Worm (Caenorhabditis elegans) whole organism, L1 larva: ENCODE results near the gene flap-1.
A peak's percentile ranks its signal among the peaks of the same experiment; 100 is the strongest.

ENCODE experiments used
- C04F5.9 ChIP-seq: sonication (generic microtip); optimal IDR thresholded peaks from 2 replicates; lab custom pipeline; 2016; ENCODE audit warnings: missing genetic modification characterization, missing compliant biosample characterization
- Y116A8C.19 ChIP-seq: sonication (generic microtip); optimal IDR thresholded peaks from 2 replicates; lab custom pipeline; 2016; ENCODE audit warnings: missing compliant biosample characterization, missing genetic modification characterization, borderline replicate concordance
- alr-1 ChIP-seq: fragments of 200-800 bp; sonication (Bioruptor generic); optimal IDR thresholded peaks from 2 replicates; lab custom pipeline; 2018; ENCODE audit warnings: borderline replicate concordance, mild to moderate bottlenecking, missing genetic modification characterization, missing compliant biosample characterization
- aly-2 ChIP-seq: fragments of 150-350 bp; optimal IDR thresholded peaks from 2 replicates; lab custom pipeline; 2014; ENCODE audit warnings: missing biosample characterization, missing genetic modification characterization
- ceh-8 ChIP-seq: fragments of 200-800 bp; sonication (Bioruptor generic); optimal IDR thresholded peaks from 2 replicates; lab custom pipeline; 2018; ENCODE audit warnings: mild to moderate bottlenecking, missing genetic modification characterization, moderate library complexity, missing compliant biosample characterization
- ceh-82 ChIP-seq, 3 experiments: fragments of 150-350 bp in 1 of 3; sonication (generic microtip) in 2 of 3; optimal IDR thresholded peaks; 2 replicates each; lab custom pipeline; 2014 to 2017; ENCODE audit warnings: missing biosample characterization in 3 of 3, missing genetic modification characterization in 3 of 3
- ces-1 ChIP-seq: fragments of 150-350 bp; optimal IDR thresholded peaks from 2 replicates; lab custom pipeline; 2014; ENCODE audit warnings: missing biosample characterization, missing genetic modification reagents, missing genetic modification characterization
- dpl-1 ChIP-seq, 3 experiments: fragments of 150-350 bp in 2 of 3; sonication (generic microtip) in 1 of 3; optimal IDR thresholded peaks; 2 replicates each; lab custom pipeline; 2014 to 2017; ENCODE audit warnings: missing biosample characterization in 3 of 3, missing genetic modification characterization in 3 of 3, missing genetic modification reagents in 3 of 3
- dsc-1 ChIP-seq: sonication (generic microtip); optimal IDR thresholded peaks from 2 replicates; lab custom pipeline; 2016; ENCODE audit warnings: mild to moderate bottlenecking, missing genetic modification characterization, missing compliant biosample characterization
- efl-3 ChIP-seq: fragments of 200-800 bp; sonication (Bioruptor generic); optimal IDR thresholded peaks from 2 replicates; lab custom pipeline; 2018; ENCODE audit warnings: mild to moderate bottlenecking, missing genetic modification characterization, missing compliant biosample characterization
- egl-13 ChIP-seq: sonication (generic microtip); optimal IDR thresholded peaks from 2 replicates; lab custom pipeline; 2016; ENCODE audit warnings: missing genotype, missing genetic modification reagents, missing genetic modification characterization, missing compliant biosample characterization
- elt-2 ChIP-seq: sonication (generic microtip); optimal IDR thresholded peaks from 2 replicates; lab custom pipeline; 2016; ENCODE audit warnings: missing genetic modification characterization, mild to moderate bottlenecking, inconsistent platforms, missing compliant biosample characterization, missing genetic modification reagents
- elt-3 ChIP-seq, 6 experiments: fragments of 150-350 bp in 1 of 6; sonication (generic microtip); optimal IDR thresholded peaks; 2 replicates each; lab custom pipeline; 2017 to 2018; ENCODE audit warnings: missing biosample characterization in 6 of 6, missing genetic modification characterization in 6 of 6, inconsistent platforms in 1 of 6
- ets-5 ChIP-seq: fragments of 200-800 bp; sonication (Bioruptor generic); IDR thresholded peaks from 2 replicates; pipeline ENCODE4 v1.3.6; 2022; ENCODE audit warnings: missing genetic modification characterization, missing compliant biosample characterization
- fkh-8 ChIP-seq: sonication (generic microtip); optimal IDR thresholded peaks from 2 replicates; lab custom pipeline; 2016; ENCODE audit warnings: mild to moderate bottlenecking, missing genetic modification characterization, missing compliant biosample characterization
- hpl-2 ChIP-seq: fragments of 150-350 bp; optimal IDR thresholded peaks from 2 replicates; lab custom pipeline; 2014; ENCODE audit warnings: missing biosample characterization, missing genetic modification reagents, missing genetic modification characterization
- irx-1 ChIP-seq: sonication (generic microtip); optimal IDR thresholded peaks from 2 replicates; lab custom pipeline; 2016; ENCODE audit warnings: missing genetic modification characterization, missing compliant biosample characterization
- isw-1 ChIP-seq: fragments of 200-800 bp; sonication (Bioruptor generic); IDR thresholded peaks from 2 replicates; pipeline ENCODE4 v1.3.6; 2022; ENCODE audit warnings: missing genetic modification characterization, missing compliant biosample characterization
- jun-1 ChIP-seq: fragments of 150-350 bp; optimal IDR thresholded peaks from 2 replicates; lab custom pipeline; 2014; ENCODE audit warnings: missing biosample characterization, missing genetic modification reagents, missing genetic modification characterization
- lin-13 ChIP-seq: fragments of 150-350 bp; optimal IDR thresholded peaks from 2 replicates; lab custom pipeline; 2014; ENCODE audit warnings: missing biosample characterization, missing genetic modification reagents, missing genetic modification characterization
- lin-35 ChIP-seq, 2 experiments: fragments of 150-350 bp; optimal IDR thresholded peaks; 2 replicates each; lab custom pipeline; 2014; ENCODE audit warnings: missing biosample characterization in 2 of 2, missing genetic modification characterization in 2 of 2, missing genetic modification reagents in 2 of 2
- lin-39 ChIP-seq: fragments of 150-350 bp; optimal IDR thresholded peaks from 2 replicates; lab custom pipeline; 2014; ENCODE audit warnings: missing biosample characterization, missing genetic modification reagents, missing genetic modification characterization
- lsy-2 ChIP-seq, 2 experiments: fragments of 150-350 bp; optimal IDR thresholded peaks; 2 replicates each; lab custom pipeline; 2014; ENCODE audit warnings: missing biosample characterization in 2 of 2, missing genetic modification characterization in 2 of 2
- mdl-1 ChIP-seq, 2 experiments: fragments of 150-350 bp; optimal IDR thresholded peaks; 2 replicates each; lab custom pipeline; 2014 to 2017; ENCODE audit warnings: missing biosample characterization in 2 of 2, missing genetic modification characterization in 2 of 2, inconsistent platforms in 1 of 2
- mef-2 ChIP-seq: fragments of 150-350 bp; optimal IDR thresholded peaks from 2 replicates; lab custom pipeline; 2014; ENCODE audit warnings: missing biosample characterization, missing genetic modification characterization
- mep-1 ChIP-seq: fragments of 150-350 bp; optimal IDR thresholded peaks from 2 replicates; lab custom pipeline; 2014; ENCODE audit warnings: missing biosample characterization, missing genetic modification characterization
- nhr-12 ChIP-seq: sonication (generic microtip); optimal IDR thresholded peaks from 2 replicates; lab custom pipeline; 2017; ENCODE audit warnings: missing biosample characterization, missing genetic modification characterization
- nhr-19 ChIP-seq: fragments of 200-800 bp; sonication (Bioruptor generic); conservative IDR thresholded peaks from 2 replicates; pipeline ENCODE4 v1.3.6; 2022; ENCODE audit warnings: missing genetic modification characterization, missing compliant biosample characterization
- nhr-20 ChIP-seq: sonication (generic microtip); optimal IDR thresholded peaks from 2 replicates; lab custom pipeline; 2016; ENCODE audit warnings: mild to moderate bottlenecking, missing genetic modification characterization, missing compliant biosample characterization
- nhr-28 ChIP-seq: fragments of 150-350 bp; optimal IDR thresholded peaks from 2 replicates; lab custom pipeline; 2014; ENCODE audit warnings: missing biosample characterization, missing genetic modification characterization
- nhr-47 ChIP-seq: sonication (generic microtip); optimal IDR thresholded peaks from 2 replicates; lab custom pipeline; 2016; ENCODE audit warnings: mild to moderate bottlenecking, missing genetic modification characterization, moderate library complexity, missing compliant biosample characterization
- nhr-71 ChIP-seq: sonication (generic microtip); optimal IDR thresholded peaks from 2 replicates; lab custom pipeline; 2016; ENCODE audit warnings: mild to moderate bottlenecking, missing genetic modification characterization, moderate library complexity, missing compliant biosample characterization
- nhr-76 ChIP-seq: sonication (generic microtip); optimal IDR thresholded peaks from 2 replicates; lab custom pipeline; 2017; ENCODE audit warnings: missing biosample characterization, missing genetic modification characterization
- nhr-77 ChIP-seq: fragments of 150-350 bp; optimal IDR thresholded peaks from 2 replicates; lab custom pipeline; 2014; ENCODE audit warnings: missing biosample characterization, missing genetic modification characterization
- nhr-84 ChIP-seq: sonication (generic microtip); optimal IDR thresholded peaks from 2 replicates; lab custom pipeline; 2017; ENCODE audit warnings: missing biosample characterization, missing genetic modification characterization
- nhr-85 ChIP-seq: sonication (generic microtip); peaks from one replicate; lab custom pipeline; 2016; ENCODE audit warnings: missing genetic modification characterization, inconsistent platforms, missing compliant biosample characterization
- nhr-90 ChIP-seq: sonication (generic microtip); optimal IDR thresholded peaks from 2 replicates; lab custom pipeline; 2016; ENCODE audit warnings: mild to moderate bottlenecking, missing genetic modification characterization, missing compliant biosample characterization; ENCODE audit not compliant: poor library complexity
- pax-3 ChIP-seq: fragments of 200-800 bp; sonication (Bioruptor generic); optimal IDR thresholded peaks from 2 replicates; lab custom pipeline; 2018; ENCODE audit warnings: mild to moderate bottlenecking, missing genetic modification characterization, moderate library complexity, missing compliant biosample characterization
- rnt-1 ChIP-seq: sonication (generic microtip); optimal IDR thresholded peaks from 2 replicates; lab custom pipeline; 2016; ENCODE audit warnings: mild to moderate bottlenecking, missing genetic modification characterization, moderate library complexity, missing compliant biosample characterization
- skn-1 ChIP-seq: fragments of 150-350 bp; optimal IDR thresholded peaks from 2 replicates; lab custom pipeline; 2014; ENCODE audit warnings: missing biosample characterization, missing genetic modification characterization
- snpc-4 ChIP-seq: fragments of 150-350 bp; optimal IDR thresholded peaks from 2 replicates; lab custom pipeline; 2014; ENCODE audit warnings: missing biosample characterization, missing genetic modification characterization
- sptf-1 ChIP-seq: fragments of 150-350 bp; optimal IDR thresholded peaks from 2 replicates; lab custom pipeline; 2014; ENCODE audit warnings: missing biosample characterization, missing genetic modification characterization
- sup-37 ChIP-seq: fragments of 200-800 bp; sonication (Bioruptor generic); optimal IDR thresholded peaks from 2 replicates; lab custom pipeline; 2018; ENCODE audit warnings: mild to moderate bottlenecking, missing genetic modification characterization, missing compliant biosample characterization
- tbx-2 ChIP-seq: sonication (generic microtip); optimal IDR thresholded peaks from 2 replicates; lab custom pipeline; 2016; ENCODE audit warnings: missing genetic modification characterization, missing compliant biosample characterization
- tlp-1 ChIP-seq: fragments of 150-350 bp; optimal IDR thresholded peaks from 2 replicates; lab custom pipeline; 2014; ENCODE audit warnings: missing biosample characterization, missing genetic modification characterization
- unc-130 ChIP-seq: fragments of 150-350 bp; optimal IDR thresholded peaks from 2 replicates; lab custom pipeline; 2017; ENCODE audit warnings: missing biosample characterization, missing genetic modification characterization, inconsistent platforms
- unc-30 ChIP-seq: sonication (generic microtip); optimal IDR thresholded peaks from 2 replicates; lab custom pipeline; 2017; ENCODE audit warnings: missing biosample characterization, missing genetic modification characterization
- unc-62 ChIP-seq: fragments of 150-350 bp; optimal IDR thresholded peaks from 2 replicates; lab custom pipeline; 2014; ENCODE audit warnings: missing biosample characterization, missing genetic modification reagents, missing genetic modification characterization
- vab-15 ChIP-seq: sonication (generic microtip); optimal IDR thresholded peaks from 2 replicates; lab custom pipeline; 2017; ENCODE audit warnings: missing genotype, mild to moderate bottlenecking, missing genetic modification characterization, missing compliant biosample characterization
- zag-1 ChIP-seq: fragments of 150-350 bp; optimal IDR thresholded peaks from 2 replicates; lab custom pipeline; 2014; ENCODE audit warnings: missing biosample characterization, missing genetic modification characterization
- ztf-4 ChIP-seq: fragments of 150-350 bp; optimal IDR thresholded peaks from 2 replicates; lab custom pipeline; 2014; ENCODE audit warnings: missing biosample characterization, missing genetic modification characterization

The flap-1 gene

DNA sequence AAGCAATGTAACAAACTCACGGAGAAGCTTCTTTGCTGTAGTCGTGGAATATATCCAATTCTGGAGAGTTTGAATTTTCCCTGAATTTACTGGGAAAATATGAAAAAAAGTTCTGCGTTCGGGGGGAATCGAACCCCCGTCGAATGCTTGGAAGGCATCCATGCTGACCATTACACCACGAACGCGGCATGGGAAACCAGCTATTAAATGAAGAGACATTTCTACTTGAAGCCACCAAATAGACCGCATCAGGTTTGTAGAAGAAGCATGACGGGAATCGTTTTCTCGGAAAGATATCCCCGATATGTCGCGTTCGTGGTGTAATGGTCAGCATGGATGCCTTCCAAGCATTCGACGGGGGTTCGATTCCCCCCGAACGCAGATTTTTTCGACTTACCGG lies 40.1 kb downstream of the flap-1 start (continued):
- no peak for TF ChIP-seq elt-2

DNA sequence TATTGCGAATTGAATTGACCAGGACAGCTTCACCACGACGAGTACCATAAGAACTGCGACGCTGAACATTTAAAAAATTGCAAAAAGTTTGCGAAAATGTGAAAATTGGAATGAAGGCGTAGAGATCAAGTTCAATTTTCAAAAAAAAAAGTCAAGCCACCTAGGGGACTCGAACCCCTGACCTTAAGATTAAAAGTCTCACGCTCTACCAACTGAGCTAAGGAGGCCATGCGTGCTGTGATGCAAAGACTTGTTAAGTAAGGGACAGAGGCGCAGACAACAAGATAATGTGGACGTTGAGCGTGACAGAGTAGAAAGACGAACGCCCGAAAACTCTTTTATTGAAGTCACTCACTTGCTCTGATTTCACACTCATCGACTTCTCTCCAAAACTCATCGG lies 41.1 kb downstream of the flap-1 start:
- no peak for TF ChIP-seq unc-62
- peak; percentile 4 for TF ChIP-seq irx-1 (tag; lab: Kevin White, UChicago)
- TF ChIP-seq tbx-2 (tag; lab: Kevin White, UChicago): peak; percentile 40
- TF ChIP-seq unc-30 (tag; lab: Kevin White, UChicago): no peak
- no peak for TF ChIP-seq ets-5 (GFP tag; lab: Robert Waterston, UW)
- TF ChIP-seq nhr-90 (tag; lab: Kevin White, UChicago): peak; percentile 72
- TF ChIP-seq rnt-1 (tag; lab: Kevin White, UChicago): peak; percentile 69
- peak; percentile 48 for TF ChIP-seq ceh-8
- TF ChIP-seq mdl-1 (tag; optimal IDR thresholded peaks at IDR 0.05; lab: Kevin White, UChicago): peak in 1 of 2 experiments; percentile 65
- no peak for TF ChIP-seq nhr-84 (tag; lab: Kevin White, UChicago)
- TF ChIP-seq pax-3 (tag; lab: Kevin White, UChicago): no peak
- TF ChIP-seq nhr-71 (tag; lab: Kevin White, UChicago): peak; percentile 72
- TF ChIP-seq hpl-2 (GFP tag; lab: Kevin White, UChicago): no peak
- no peak for TF ChIP-seq elt-2
- no peak for TF ChIP-seq nhr-28 (tag; lab: Kevin White, UChicago)
- no peak for TF ChIP-seq lin-39 (tag; lab: Kevin White, UChicago)
- TF ChIP-seq lsy-2 (tag; optimal IDR thresholded peaks at IDR 0.05; lab: Kevin White, UChicago): peak; percentile 59 to 75
- TF ChIP-seq sup-37 (GFP tag; lab: Kevin White, UChicago): no peak
- TF ChIP-seq efl-3 (GFP tag; lab: Kevin White, UChicago): no peak
- peak; percentile 58 to 80 for TF ChIP-seq lin-35 (GFP tag; optimal IDR thresholded peaks at IDR 0.05; lab: Kevin White, UChicago)
- TF ChIP-seq sptf-1 (tag; lab: Kevin White, UChicago): no peak
- peak; percentile 45 for TF ChIP-seq C04F5.9 (tag; lab: Kevin White, UChicago)
- peak; percentile 38 for TF ChIP-seq ztf-4 (tag; lab: Kevin White, UChicago)
- TF ChIP-seq alr-1 (tag; lab: Kevin White, UChicago): no peak
- no peak for TF ChIP-seq nhr-76 (tag; lab: Kevin White, UChicago)
- peak; percentile 44 for TF ChIP-seq fkh-8 (tag; lab: Kevin White, UChicago)
- TF ChIP-seq aly-2 (tag; lab: Kevin White, UChicago): peak; percentile 56
- TF ChIP-seq Y116A8C.19 (tag; lab: Kevin White, UChicago): no peak
- peak in 1 of 6 experiments; percentile 31 for TF ChIP-seq elt-3 (tag; optimal IDR thresholded peaks at IDR 0.05; lab: Kevin White, UChicago)
- no peak for TF ChIP-seq snpc-4 (tag; lab: Kevin White, UChicago)
- peak; percentile 47 for TF ChIP-seq skn-1
- TF ChIP-seq mef-2: no peak
- peak; percentile 53 to 65 (median 59) for TF ChIP-seq ceh-82 (tag; optimal IDR thresholded peaks at IDR 0.05; lab: Kevin White, UChicago)
- TF ChIP-seq lin-13 (GFP tag; lab: Kevin White, UChicago): peak; percentile 60
- TF ChIP-seq nhr-19 (GFP tag; lab: Robert Waterston, UW): peak; percentile 70
- TF ChIP-seq mep-1 (tag; lab: Kevin White, UChicago): peak; percentile 74
- TF ChIP-seq nhr-77 (tag; lab: Kevin White, UChicago): peak; percentile 36
- TF ChIP-seq nhr-47 (tag; lab: Kevin White, UChicago): peak; percentile 75
- TF ChIP-seq nhr-12 (tag; lab: Kevin White, UChicago): no peak
- TF ChIP-seq dsc-1 (tag; lab: Kevin White, UChicago): peak; percentile 63
- TF ChIP-seq jun-1 (tag; lab: Kevin White, UChicago): peak; percentile 21
- no peak for TF ChIP-seq egl-13 (tag; lab: Kevin White, UChicago)
- TF ChIP-seq isw-1 (GFP tag; lab: Robert Waterston, UW): peak; percentile 12; the same call in 1 of the 2 replicates
- TF ChIP-seq zag-1 (tag; lab: Kevin White, UChicago): no peak
- TF ChIP-seq dpl-1 (GFP tag; optimal IDR thresholded peaks at IDR 0.05; lab: Kevin White, UChicago): peak; percentile 39 to 71 (median 61)
- TF ChIP-seq vab-15 (tag; lab: Kevin White, UChicago): no peak
- peak; percentile 73 for TF ChIP-seq unc-130 (tag; lab: Kevin White, UChicago)
- TF ChIP-seq ces-1 (GFP tag; lab: Kevin White, UChicago): no peak
- TF ChIP-seq nhr-20: peak; percentile 62
- peak; percentile 48 for TF ChIP-seq nhr-85 (tag; lab: Kevin White, UChicago)
- no peak for TF ChIP-seq tlp-1 (tag; lab: Kevin White, UChicago)
